Worm (Caenorhabditis elegans) whole organism, L4/young adult: ENCODE data around the gene ZK1290.1.

Experiments
- W03F9.2 ChIP-seq: fragments of 150-350 bp; optimal IDR thresholded peaks from 2 replicates; lab custom pipeline; 2014; ENCODE audit warnings: missing biosample characterization, missing genetic modification characterization
- dao-5 ChIP-seq: sonication (generic microtip); optimal IDR thresholded peaks from 2 replicates; lab custom pipeline; 2016; ENCODE audit warnings: missing genotype, missing genetic modification characterization, moderate library complexity, missing compliant biosample characterization
- him-1 ChIP-seq: sonication (generic microtip); optimal IDR thresholded peaks from 2 replicates; lab custom pipeline; 2016; ENCODE audit warnings: missing genotype, missing genetic modification reagents, missing genetic modification characterization, missing compliant biosample characterization

The ZK1290.1 gene

DNA sequence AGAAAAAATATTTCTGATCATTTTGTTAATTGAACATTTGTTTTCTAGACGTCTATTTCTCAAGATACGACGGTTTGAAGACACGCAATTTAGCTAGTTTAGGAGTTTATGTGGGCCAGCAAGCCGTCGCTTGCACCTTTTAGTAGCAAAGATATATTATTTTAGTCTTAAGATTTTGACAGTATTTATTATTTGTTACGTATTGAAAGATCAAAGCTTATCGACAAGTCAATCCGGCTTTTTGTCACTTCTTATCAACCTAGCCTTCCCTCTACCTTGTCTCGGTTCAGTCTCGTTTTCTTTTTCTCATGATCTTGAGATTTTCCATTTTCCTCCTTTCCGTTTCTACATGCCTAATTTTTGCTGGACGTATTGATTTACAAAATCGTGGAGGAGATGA, 12.6 kb downstream of the ZK1290.1 start, which contains the start of gene F35D2.2:
Gene F35D2.2 (plus strand): TSS at position 301 of the 400 bp plus-strand sequence.
- TF ChIP-seq him-1, result no peak
- TF ChIP-seq W03F9.2 (tag; lab: Kevin White, UChicago), result no peak
- no peak for TF ChIP-seq dao-5 (tag; lab: Kevin White, UChicago)

DNA sequence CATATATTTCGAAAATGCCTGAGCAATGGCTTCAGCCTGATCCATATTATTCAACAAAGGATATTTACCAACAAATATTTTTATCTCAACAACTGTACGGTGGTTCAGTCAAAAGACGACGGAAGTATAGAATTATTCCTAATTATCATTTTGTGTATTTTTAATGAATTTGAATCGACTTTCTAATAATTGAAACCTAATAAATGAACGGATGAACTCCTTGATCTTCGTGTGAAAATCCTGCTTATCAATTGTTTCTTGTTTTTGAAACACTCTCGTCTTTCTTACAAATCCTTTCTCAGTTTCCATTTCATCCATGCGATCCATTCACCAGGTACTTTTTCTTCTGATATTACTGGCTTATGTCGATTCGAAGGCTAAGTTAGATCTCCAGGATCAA, 14.1 kb downstream of the ZK1290.1 start, which contains the start of gene F35D2.1:
Gene F35D2.1 (plus strand): TSS at position 301 of the 400 bp plus-strand sequence.
- TF ChIP-seq W03F9.2 (tag; lab: Kevin White, UChicago) (no peak), dao-5 (tag; lab: Kevin White, UChicago) (no peak), him-1 (no peak)

DNA sequence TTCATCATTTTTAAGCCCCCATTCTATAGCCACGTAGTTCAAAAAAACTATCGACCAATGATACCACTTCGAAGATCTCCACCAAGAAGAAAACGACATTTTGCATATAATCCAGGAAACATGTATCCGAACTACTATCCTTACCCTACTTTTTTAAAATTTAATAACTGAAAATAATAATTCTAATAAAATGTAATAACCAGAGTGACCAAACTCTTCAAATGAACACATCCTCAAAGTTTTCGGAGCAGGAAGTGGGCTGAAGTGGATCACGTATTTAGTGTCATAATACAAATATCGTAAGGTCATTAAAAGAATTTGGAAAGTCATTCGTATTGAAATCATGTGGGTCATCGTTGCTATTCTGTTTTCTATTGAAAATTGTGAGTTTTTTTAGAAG, 15.8 kb downstream of the ZK1290.1 start, which contains the start of gene F35D2.6:
Gene F35D2.6 (plus strand): TSS at position 301 of the 400 bp plus-strand sequence.
- TF ChIP-seq dao-5 (tag; lab: Kevin White, UChicago), result no peak

DNA sequence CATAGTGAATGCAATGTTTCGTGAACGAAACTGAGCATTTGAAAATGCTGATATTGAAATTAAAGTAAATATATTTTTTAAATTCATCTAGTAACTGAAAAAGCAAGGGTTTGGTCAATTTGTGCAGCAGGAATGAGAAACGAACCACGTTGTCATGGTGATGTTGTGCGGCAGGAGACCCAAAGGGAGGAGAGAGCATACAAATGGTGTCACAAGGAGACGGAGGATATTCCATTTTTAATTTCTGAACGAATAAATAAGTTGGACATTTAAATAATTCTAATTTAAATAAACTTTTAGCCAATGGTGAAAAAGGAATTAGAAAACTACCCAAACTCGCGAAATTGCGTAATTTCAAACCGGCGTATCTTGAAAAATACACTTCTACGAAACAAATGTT, 22.0 kb downstream of the ZK1290.1 start, which contains the start of gene mks-3:
Gene mks-3 (minus strand): TSS at position 101 of the 400 bp plus-strand sequence.
- TF ChIP-seq him-1 (no peak), W03F9.2 (tag; lab: Kevin White, UChicago) (no peak), dao-5 (tag; lab: Kevin White, UChicago) (no peak)

DNA sequence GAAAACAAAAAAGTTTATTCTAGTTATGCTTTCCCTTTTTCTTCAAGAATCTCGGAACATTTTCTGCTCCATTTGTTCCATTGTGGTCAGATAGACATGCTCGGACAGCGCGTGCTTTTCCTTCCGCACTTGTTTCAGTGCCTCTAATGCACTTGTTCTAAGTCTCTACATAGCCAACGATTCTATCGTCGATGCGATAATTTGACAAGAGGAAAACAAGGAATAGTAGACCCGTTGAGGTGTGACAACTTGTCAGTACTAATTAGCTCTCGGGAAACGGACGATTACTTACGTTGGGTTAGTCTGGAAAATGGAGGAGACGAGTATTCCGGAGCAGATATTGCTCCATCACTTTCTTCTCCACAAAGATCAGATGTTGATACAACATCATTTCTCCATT, 26.7 kb downstream of the ZK1290.1 start:
- no peak for TF ChIP-seq W03F9.2 (tag; lab: Kevin White, UChicago)
- no peak for TF ChIP-seq him-1
- TF ChIP-seq dao-5 (tag; lab: Kevin White, UChicago), result no peak

DNA sequence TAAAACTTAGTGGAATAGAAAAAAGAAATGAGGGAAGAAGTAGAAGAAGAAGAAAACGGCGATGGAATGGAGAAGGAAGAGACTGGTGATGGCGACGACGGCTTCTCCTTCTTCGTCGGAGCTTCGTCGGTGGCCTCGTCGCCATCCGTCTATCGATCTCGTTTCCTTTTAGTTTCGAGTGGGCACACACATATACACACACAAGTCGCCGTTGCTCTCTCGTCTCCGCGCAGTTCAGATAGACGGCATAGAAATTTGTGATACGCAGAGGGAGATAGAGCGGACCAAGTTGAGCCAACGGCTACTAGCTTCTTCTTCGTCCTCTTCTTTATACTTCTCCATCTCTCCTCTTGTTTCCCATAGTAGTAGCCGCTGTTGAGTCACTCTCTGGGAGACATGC, 31.7 kb downstream of the ZK1290.1 start:
- TF ChIP-seq him-1, result peak; percentile 21
- TF ChIP-seq W03F9.2 (tag; lab: Kevin White, UChicago), result no peak

DNA sequence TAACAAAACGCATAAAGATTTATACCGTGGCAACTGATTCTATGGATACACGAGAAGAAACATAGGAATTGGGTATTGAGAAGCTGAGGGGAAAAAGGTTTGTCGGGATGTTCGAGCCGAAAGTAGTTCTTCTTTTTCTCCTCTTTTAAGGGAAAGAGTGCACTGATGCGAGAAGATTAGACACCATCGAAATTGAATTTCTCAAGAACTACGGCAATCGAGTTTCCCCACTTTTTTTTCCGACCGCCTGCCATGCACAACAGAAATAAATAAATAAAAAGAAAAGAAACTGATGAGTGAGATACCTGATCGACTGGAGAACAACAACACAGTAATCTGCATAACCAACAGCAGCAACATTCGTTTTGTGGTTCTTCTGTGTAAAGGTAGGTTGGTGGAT, 32.7 kb downstream of the ZK1290.1 start:
- TF ChIP-seq W03F9.2 (tag; lab: Kevin White, UChicago) (no peak), him-1 (no peak), dao-5 (tag; lab: Kevin White, UChicago) (no peak)

DNA sequence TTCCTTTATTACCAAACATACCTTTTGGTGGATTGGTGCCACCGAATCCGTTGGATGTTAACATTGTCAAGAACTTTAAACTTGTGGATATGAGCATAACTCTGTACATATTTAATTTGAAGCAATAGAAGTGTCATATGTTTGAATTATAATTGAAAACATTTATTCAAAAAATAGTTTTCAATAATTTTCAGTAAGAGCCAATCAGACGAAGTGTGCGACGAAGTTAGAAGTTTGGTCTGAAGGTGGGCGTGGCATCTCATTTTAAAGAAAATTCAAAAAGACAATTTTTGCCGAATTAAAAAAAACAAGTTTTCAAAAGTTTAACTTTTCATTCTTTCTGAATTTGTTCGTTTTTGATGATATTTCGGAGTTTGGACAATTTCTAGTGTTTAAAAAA, 33.2 kb downstream of the ZK1290.1 start, which contains the start of gene syd-1:
Gene syd-1 (minus strand): TSS at position 101 of the 400 bp plus-strand sequence.
- TF ChIP-seq him-1 (no peak), W03F9.2 (tag; lab: Kevin White, UChicago) (no peak), dao-5 (tag; lab: Kevin White, UChicago) (no peak)

DNA sequence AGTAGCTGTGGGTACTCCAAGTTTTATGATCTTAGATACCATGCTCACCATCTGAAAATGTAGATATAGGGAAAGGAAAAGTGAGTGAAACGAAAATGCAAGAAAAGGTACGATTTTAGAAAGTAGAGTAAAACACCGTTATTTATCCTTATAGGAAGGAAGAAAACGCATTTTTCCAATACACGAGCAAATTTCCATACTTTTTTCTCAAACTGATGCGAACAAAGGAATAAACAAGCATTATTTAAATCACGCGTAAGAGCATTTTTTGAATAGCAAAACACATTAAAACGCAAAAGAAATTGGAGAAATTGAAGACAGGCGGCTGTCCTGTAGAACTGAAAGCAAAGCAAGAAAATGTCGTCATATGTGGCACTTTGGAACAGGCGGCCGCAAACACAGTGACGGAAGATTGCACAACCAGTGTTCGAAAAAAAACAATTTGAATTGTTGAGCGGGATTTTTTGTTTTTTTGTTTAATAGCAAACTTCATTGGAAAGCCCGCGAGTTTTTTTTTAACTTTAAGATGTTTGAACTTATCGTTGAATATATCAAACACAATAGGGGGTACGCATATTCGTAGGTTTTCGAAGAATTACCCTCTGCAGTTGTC, 37.2 kb downstream of the ZK1290.1 start, which contains the start of gene pgam-5:
Gene pgam-5 (minus strand): TSS at position 51 of the 613 bp plus-strand sequence.
- no peak for TF ChIP-seq W03F9.2 (tag; lab: Kevin White, UChicago)
- TF ChIP-seq dao-5 (tag; lab: Kevin White, UChicago), result no peak
- no peak for TF ChIP-seq him-1

DNA sequence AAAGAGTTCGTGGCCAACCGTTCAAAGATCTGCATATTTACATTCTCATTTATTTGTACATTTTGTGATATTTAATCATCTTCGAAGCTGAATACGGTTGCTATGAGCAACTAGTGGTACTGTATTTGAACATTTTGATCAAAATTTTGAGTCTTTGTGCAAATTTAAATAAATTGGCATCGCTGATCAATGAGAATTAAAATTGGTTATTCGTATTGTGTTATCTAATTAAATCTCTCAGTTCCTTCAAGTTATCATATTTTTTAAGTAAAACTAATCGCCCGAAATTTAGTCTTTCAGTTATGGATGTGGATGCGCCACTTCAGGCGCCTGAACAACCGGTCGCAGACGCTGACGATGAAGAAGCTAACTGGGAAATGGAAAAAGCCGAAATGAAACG, 37.8 kb downstream of the ZK1290.1 start, which contains the start of gene npp-21:
Gene npp-21 (plus strand): TSS at position 301 of the 400 bp plus-strand sequence.
- TF ChIP-seq dao-5 (tag; lab: Kevin White, UChicago), result no peak
- TF ChIP-seq him-1, result no peak
- TF ChIP-seq W03F9.2 (tag; lab: Kevin White, UChicago), result no peak

DNA sequence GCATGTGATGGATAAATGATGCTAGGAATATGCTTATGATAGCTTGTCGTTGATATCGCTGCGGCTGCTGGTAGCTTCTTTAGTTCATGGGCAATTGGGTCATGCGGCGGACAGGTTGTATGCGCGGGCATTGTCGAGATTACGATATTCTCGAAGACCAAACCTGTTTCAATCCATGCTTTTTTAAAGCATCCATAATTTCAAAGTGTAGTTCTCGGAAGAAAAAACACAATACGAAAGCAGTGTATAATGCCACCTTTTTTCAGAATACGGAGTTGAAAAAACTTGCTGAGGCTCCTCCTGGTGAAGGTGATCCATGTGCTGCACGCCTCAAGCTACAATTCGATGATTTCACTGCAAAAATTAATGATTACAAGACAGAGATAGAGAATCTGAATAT, 43.7 kb downstream of the ZK1290.1 start, which contains the start of gene osm-8:
Gene osm-8 (minus strand): TSS at position 101 of the 400 bp plus-strand sequence.
- TF ChIP-seq W03F9.2 (tag; lab: Kevin White, UChicago) (no peak), him-1 (no peak), dao-5 (tag; lab: Kevin White, UChicago) (no peak)

DNA sequence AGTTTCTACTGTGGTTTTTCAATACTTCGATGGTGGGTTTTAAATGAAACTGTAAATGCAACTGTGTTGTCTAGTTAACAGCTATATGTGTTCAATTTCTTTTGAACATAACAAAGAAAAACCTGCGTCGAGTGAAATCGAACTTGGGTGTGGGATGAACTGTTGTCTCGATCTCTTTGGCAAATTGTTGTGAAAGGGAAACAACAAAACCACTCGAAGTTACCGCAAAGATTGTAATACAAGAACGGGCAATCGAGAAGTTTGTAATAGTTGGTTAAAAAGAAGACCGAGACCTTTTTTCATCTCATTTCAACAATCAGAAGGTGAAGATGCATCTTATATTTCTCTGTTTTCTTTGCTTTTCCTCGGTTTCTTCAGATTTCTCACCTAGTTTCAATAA, 46.4 kb downstream of the ZK1290.1 start, which contains the start of gene lips-17:
Gene lips-17 (plus strand): TSS at position 301 of the 400 bp plus-strand sequence.
- TF ChIP-seq him-1, result no peak
- no peak for TF ChIP-seq W03F9.2 (tag; lab: Kevin White, UChicago)
- TF ChIP-seq dao-5 (tag; lab: Kevin White, UChicago), result no peak
